Worm (Caenorhabditis elegans): ENCODE data around the gene cpi-2.

DNA sequence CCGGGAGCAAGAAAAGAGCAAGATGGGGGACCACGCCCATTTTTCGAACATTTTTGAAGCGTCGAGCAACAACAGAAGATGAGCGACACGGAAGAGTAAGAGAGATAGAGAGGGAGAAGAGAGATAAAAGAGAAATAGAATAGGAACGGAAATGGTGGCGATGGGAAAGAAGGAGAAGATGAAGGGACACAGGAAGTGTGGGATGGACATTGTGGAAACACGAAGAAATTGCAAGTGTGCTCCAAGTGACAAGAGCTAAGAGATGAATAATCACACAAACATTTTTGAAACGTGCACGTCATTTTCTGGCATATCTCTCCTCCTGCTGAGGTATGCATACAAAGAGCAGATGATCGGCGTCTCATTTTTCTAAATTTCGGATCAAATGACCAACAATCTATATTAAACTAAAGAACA is 13.3 kb upstream of the cpi-2 start:
- TF ChIP-seq nhr-76 (tag; optimal IDR thresholded peaks at IDR 0.05) (no peak), pha-4 (tag; optimal IDR thresholded peaks at IDR 0.05) (no peak), unc-62 (GFP tag; optimal IDR thresholded peaks at IDR 0.05) (peak; percentile 22), unc-39 (tag; optimal IDR thresholded peaks at IDR 0.05) (no peak), lin-39 (tag; optimal IDR thresholded peaks at IDR 0.05) (peak; percentile 73), ZK546.5 (tag; optimal IDR thresholded peaks at IDR 0.05) (no peak), nfya-1 (tag; optimal IDR thresholded peaks at IDR 0.05; ENCODE audit: insufficient read depth) (peak; percentile 70)
